Worm (Caenorhabditis elegans) whole organism, L3 larva: ENCODE measurements around the gene ftr-1.

ENCODE experiments used
- daf-12 ChIP-seq: fragments of 150-350 bp; optimal IDR thresholded peaks from 2 replicates; lab custom pipeline; 2014; ENCODE audit warnings: missing biosample characterization, missing genetic modification reagents, missing genetic modification characterization
- egl-5 ChIP-seq: fragments of 150-350 bp; optimal IDR thresholded peaks from 2 replicates; lab custom pipeline; 2017; ENCODE audit warnings: missing biosample characterization, missing genetic modification reagents, missing genetic modification characterization, inconsistent platforms
- nfya-1 ChIP-seq: sonication (generic microtip); optimal IDR thresholded peaks from 2 replicates; lab custom pipeline; 2017; ENCODE audit warnings: missing genetic modification characterization, mild to moderate bottlenecking, missing compliant biosample characterization, antibody characterized with exemption, moderate library complexity; ENCODE audit not compliant: insufficient read depth
- nhr-11 ChIP-seq: fragments of 150-350 bp; optimal IDR thresholded peaks from 2 replicates; lab custom pipeline; 2014; ENCODE audit warnings: missing biosample characterization, missing genetic modification characterization
- nhr-76 ChIP-seq: fragments of 150-350 bp; sonication (generic microtip); optimal IDR thresholded peaks from 5 replicates; lab custom pipeline; 2014; ENCODE audit warnings: missing biosample characterization, missing genetic modification characterization
- tbx-2 ChIP-seq: sonication (generic microtip); optimal IDR thresholded peaks from 2 replicates; lab custom pipeline; 2016; ENCODE audit warnings: mild to moderate bottlenecking, missing genetic modification characterization, missing compliant biosample characterization
- unc-39 ChIP-seq: sonication (generic microtip); optimal IDR thresholded peaks from 4 replicates; lab custom pipeline; 2017; ENCODE audit warnings: missing biosample characterization, missing genetic modification characterization
- ztf-11 ChIP-seq: fragments of 150-350 bp; optimal IDR thresholded peaks from 2 replicates; lab custom pipeline; 2014; ENCODE audit warnings: missing biosample characterization, missing genetic modification characterization

Gene ftr-1

DNA sequence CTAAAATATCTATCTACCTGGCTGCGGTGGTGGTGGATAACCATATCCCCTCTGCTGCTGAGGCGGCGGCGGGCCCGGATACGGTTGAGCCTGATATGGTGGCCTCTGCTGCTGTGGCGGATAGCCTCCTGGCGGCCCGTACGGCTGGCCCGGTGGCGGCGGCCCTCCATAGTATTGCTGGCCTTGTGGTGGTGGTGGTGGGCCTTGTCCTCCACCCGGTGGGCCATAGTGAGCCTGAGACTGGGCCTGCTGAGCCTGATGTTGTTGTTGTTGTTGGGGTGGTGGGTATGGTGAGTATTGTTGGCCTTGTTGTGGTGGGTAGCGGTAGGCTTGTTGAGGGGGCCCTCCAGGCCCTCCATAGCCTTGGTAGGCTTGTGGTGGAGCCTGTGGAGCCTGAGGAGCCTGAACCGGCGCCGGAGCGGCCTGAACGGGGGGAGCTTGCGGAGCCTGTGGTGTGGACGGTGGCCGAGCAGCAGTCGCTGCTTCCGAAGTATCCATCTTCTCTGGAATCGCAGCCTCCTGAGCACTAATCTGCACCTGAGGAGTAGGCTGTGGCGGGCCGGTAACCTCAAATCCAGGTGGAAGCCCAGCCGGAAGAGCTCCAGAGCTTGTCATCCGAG lies 44.6 kb downstream of the ftr-1 start:
- TF ChIP-seq nhr-76 (tag; lab: Kevin White, UChicago) = no peak
- TF ChIP-seq nfya-1 (tag; lab: Kevin White, UChicago) = no peak
- no peak for TF ChIP-seq egl-5 (tag; lab: Kevin White, UChicago)
- TF ChIP-seq ztf-11 (tag; lab: Kevin White, UChicago) = no peak
- no peak for TF ChIP-seq nhr-11 (tag; lab: Kevin White, UChicago)
- no peak for TF ChIP-seq tbx-2
- no peak for TF ChIP-seq daf-12 (tag; lab: Kevin White, UChicago)
- TF ChIP-seq unc-39 (tag; lab: Kevin White, UChicago) = no peak
